Fruit fly (Drosophila melanogaster) whole organism, embryonic: Measurements from ENCODE around the gene Actbeta.

ENCODE experiments used
- Ada2b ChIP-seq: fragments of 200-800 bp; sonication (Bioruptor generic); IDR thresholded peaks from 2 replicates; pipeline ENCODE4 v1.3.6; 2022; ENCODE audit warnings: missing biosample characterization, missing genetic modification characterization
- C15 ChIP-seq: fragments of 200-800 bp; sonication (Bioruptor generic); IDR thresholded peaks from 3 replicates; pipeline ENCODE4 v1.3.6; 2022; ENCODE audit warnings: missing biosample characterization, missing genetic modification characterization
- CG10462 ChIP-seq: fragments of 200-800 bp; sonication (Bioruptor generic); optimal IDR thresholded peaks from 2 replicates; lab custom pipeline; 2016; ENCODE audit warnings: missing biosample characterization, missing genetic modification characterization
- CG11398 ChIP-seq: fragments of 200-800 bp; sonication (Bioruptor generic); optimal IDR thresholded peaks from 2 replicates; lab custom pipeline; 2016; ENCODE audit warnings: missing biosample characterization, missing genetic modification characterization
- CG11504 ChIP-seq: fragments of 200-800 bp; sonication (Bioruptor generic); optimal IDR thresholded peaks from 3 replicates; lab custom pipeline; 2019; ENCODE audit warnings: missing biosample characterization, mild to moderate bottlenecking, missing genetic modification characterization, moderate library complexity
- CG11723 ChIP-seq: fragments of 200-800 bp; sonication (Bioruptor generic); optimal IDR thresholded peaks from 2 replicates; lab custom pipeline; 2017; ENCODE audit warnings: missing biosample characterization, mild to moderate bottlenecking, missing genetic modification characterization
- CG15514 ChIP-seq: fragments of 200-800 bp; sonication (Bioruptor generic); optimal IDR thresholded peaks from 3 replicates; lab custom pipeline; 2017; ENCODE audit warnings: missing biosample characterization, missing genetic modification characterization, mild to moderate bottlenecking, moderate library complexity, missing genetic modification reagents
- CG15696 ChIP-seq: fragments of 200-800 bp; sonication (Bioruptor generic); optimal IDR thresholded peaks from 2 replicates; lab custom pipeline; 2019; ENCODE audit warnings: missing biosample characterization, mild to moderate bottlenecking, missing genetic modification characterization, moderate library complexity
- CG17802 ChIP-seq: fragments of 200-800 bp; sonication (Bioruptor generic); optimal IDR thresholded peaks from 2 replicates; lab custom pipeline; 2018; ENCODE audit warnings: missing biosample characterization, mild to moderate bottlenecking, missing genetic modification characterization, moderate library complexity
- CG18476 ChIP-seq: fragments of 200-800 bp; sonication (Bioruptor generic); optimal IDR thresholded peaks from 2 replicates; lab custom pipeline; 2016; ENCODE audit warnings: missing biosample characterization, mild to moderate bottlenecking, missing genetic modification characterization
- CG4404 ChIP-seq: fragments of 200-800 bp; sonication (Bioruptor generic); IDR thresholded peaks from 2 replicates; pipeline ENCODE4 v1.3.6; 2022; ENCODE audit warnings: missing biosample characterization, missing genetic modification characterization
- CG6272 ChIP-seq: fragments of 200-800 bp; sonication (Bioruptor generic); IDR thresholded peaks from 2 replicates; pipeline ENCODE4 v1.3.6; 2022; ENCODE audit warnings: missing biosample characterization, missing genetic modification characterization
- CG6654 ChIP-seq: fragments of 200-800 bp; sonication (Bioruptor generic); optimal IDR thresholded peaks from 2 replicates; lab custom pipeline; 2017; ENCODE audit warnings: missing biosample characterization, mild to moderate bottlenecking, missing genetic modification characterization
- CG6813 ChIP-seq: fragments of 200-800 bp; sonication (Bioruptor generic); optimal IDR thresholded peaks from 2 replicates; lab custom pipeline; 2017; ENCODE audit warnings: missing biosample characterization, missing genetic modification characterization, mild to moderate bottlenecking, moderate library complexity, missing genetic modification reagents
- D19A ChIP-seq: fragments of 200-800 bp; optimal IDR thresholded peaks from 3 replicates; lab custom pipeline; 2019; ENCODE audit warnings: missing biosample characterization, mild to moderate bottlenecking, missing genetic modification characterization, moderate library complexity
- E2f2 ChIP-seq: fragments of 200-800 bp; sonication (Bioruptor generic); IDR thresholded peaks from 2 replicates; pipeline ENCODE4 v1.3.6; 2022; ENCODE audit warnings: missing biosample characterization, missing genetic modification characterization
- Ets65A ChIP-seq: fragments of 200-800 bp; sonication (Bioruptor generic); peaks from one replicate; lab custom pipeline; 2016; ENCODE audit warnings: missing biosample characterization, missing genetic modification characterization
- H2.0 ChIP-seq: fragments of 200-800 bp; sonication (Bioruptor generic); IDR thresholded peaks from 2 replicates; pipeline ENCODE4 v1.3.6; 2022; ENCODE audit warnings: missing biosample characterization, missing genetic modification characterization
- Kr ChIP-seq: fragments of 200-800 bp; sonication (Bioruptor generic); optimal IDR thresholded peaks from 2 replicates; lab custom pipeline; 2017; ENCODE audit warnings: missing biosample characterization, mild to moderate bottlenecking, missing genetic modification characterization
- Lhr ChIP-seq: fragments of 200-800 bp; sonication (Bioruptor generic); optimal IDR thresholded peaks from 3 replicates; lab custom pipeline; 2017; ENCODE audit warnings: mild to moderate bottlenecking, missing biosample characterization, missing genetic modification reagents, missing genetic modification characterization
- Lpt ChIP-seq: fragments of >200 bp; optimal IDR thresholded peaks from 2 replicates; lab custom pipeline; 2018; ENCODE audit warnings: missing biosample characterization, missing genetic modification characterization
- Meics ChIP-seq: fragments of 200-800 bp; sonication (Bioruptor generic); optimal IDR thresholded peaks from 2 replicates; lab custom pipeline; 2017; ENCODE audit warnings: missing biosample characterization, mild to moderate bottlenecking, missing genetic modification characterization
- Mes4 ChIP-seq: fragments of 200-800 bp; sonication (Bioruptor generic); optimal IDR thresholded peaks from 2 replicates; lab custom pipeline; 2016; ENCODE audit warnings: missing biosample characterization, missing genetic modification characterization
- Myb ChIP-seq: fragments of 200-800 bp; sonication (Bioruptor generic); optimal IDR thresholded peaks from 2 replicates; lab custom pipeline; 2016; ENCODE audit warnings: missing biosample characterization, missing genetic modification characterization
- Pdp1 ChIP-seq, 2 experiments: fragments of 200-800 bp; sonication (Bioruptor generic); optimal IDR thresholded peaks; 3 replicates each; lab custom pipeline; 2016; ENCODE audit warnings: missing biosample characterization in 2 of 2, missing genetic modification characterization in 2 of 2, mild to moderate bottlenecking in 1 of 2, moderate library complexity in 1 of 2
- Stat92E ChIP-seq, 3 experiments: fragments of >200 bp in 2 of 3; fragments of 200-800 bp in 1 of 3; sonication (Bioruptor generic) in 1 of 3; optimal IDR thresholded peaks; 2 replicates each; lab custom pipeline; 2017 to 2019; ENCODE audit warnings: missing biosample characterization in 3 of 3, missing genetic modification characterization in 3 of 3, mild to moderate bottlenecking in 1 of 3, moderate library complexity in 1 of 3
- TFAM ChIP-seq: fragments of 200-800 bp; sonication (Bioruptor generic); optimal IDR thresholded peaks from 2 replicates; lab custom pipeline; 2017; ENCODE audit warnings: missing biosample characterization, missing genetic modification characterization, inconsistent platforms
- Xrp1 ChIP-seq: fragments of 200-800 bp; sonication (Bioruptor generic); IDR thresholded peaks from 2 replicates; pipeline ENCODE4 v1.3.6; 2022; ENCODE audit warnings: missing biosample characterization, missing genetic modification characterization
- bsh ChIP-seq, 2 experiments: fragments of 200-800 bp; sonication (Bioruptor generic); optimal IDR thresholded peaks; 2 replicates each; lab custom pipeline; 2017 to 2018; ENCODE audit warnings: mild to moderate bottlenecking in 2 of 2, missing biosample characterization in 2 of 2, missing genetic modification characterization in 2 of 2, moderate library complexity in 1 of 2
- chn ChIP-seq: fragments of 200-800 bp; sonication (Bioruptor generic); optimal IDR thresholded peaks from 2 replicates; lab custom pipeline; 2016; ENCODE audit warnings: missing biosample characterization, missing genetic modification characterization
- crol ChIP-seq: fragments of 200-800 bp; sonication (Bioruptor generic); IDR thresholded peaks from 2 replicates; pipeline ENCODE4 v1.3.6; 2022; ENCODE audit warnings: missing biosample characterization, missing genetic modification characterization
- danr ChIP-seq: fragments of 200-800 bp; sonication (Bioruptor generic); IDR thresholded peaks from 2 replicates; pipeline ENCODE4 v1.3.6; 2022; ENCODE audit warnings: missing biosample characterization, missing genetic modification characterization
- exex ChIP-seq: fragments of 200-800 bp; sonication (Bioruptor generic); optimal IDR thresholded peaks from 4 replicates; lab custom pipeline; 2018; ENCODE audit warnings: missing biosample characterization, mild to moderate bottlenecking, missing genetic modification characterization, moderate library complexity
- eyg ChIP-seq: fragments of 200-800 bp; sonication (Bioruptor generic); optimal IDR thresholded peaks from 3 replicates; lab custom pipeline; 2016; ENCODE audit warnings: missing biosample characterization, missing genetic modification characterization
- gcm2 ChIP-seq: fragments of 200-800 bp; sonication (Bioruptor generic); optimal IDR thresholded peaks from 2 replicates; lab custom pipeline; 2016; ENCODE audit warnings: missing biosample characterization, missing genetic modification characterization
- gro ChIP-seq: fragments of 200-800 bp; sonication (Bioruptor generic); optimal IDR thresholded peaks from 2 replicates; lab custom pipeline; 2016; ENCODE audit warnings: missing biosample characterization, missing genetic modification characterization
- hkb ChIP-seq, 2 experiments: fragments of 200-800 bp in 1 of 2; fragments of >200 bp in 1 of 2; sonication (Bioruptor generic) in 1 of 2; IDR thresholded peaks in 1 of 2; optimal IDR thresholded peaks in 1 of 2; 2 replicates each; pipeline versions ENCODE4 v1.3.6 to Lab custom; 2017 to 2022; ENCODE audit warnings: missing biosample characterization in 1 of 2, missing genetic modification characterization in 1 of 2
- ind ChIP-seq: fragments of 200-800 bp; sonication (Bioruptor generic); optimal IDR thresholded peaks from 3 replicates; lab custom pipeline; 2016; ENCODE audit warnings: missing biosample characterization, missing genetic modification characterization
- mld ChIP-seq: fragments of 200-800 bp; sonication (Bioruptor generic); IDR thresholded peaks from 3 replicates; pipeline ENCODE4 v1.3.6; 2022; ENCODE audit warnings: missing biosample characterization, missing genetic modification characterization; ENCODE audit not compliant: partially characterized antibody
- pho ChIP-seq: fragments of 200-800 bp; sonication (Bioruptor generic); optimal IDR thresholded peaks from 2 replicates; lab custom pipeline; 2016; ENCODE audit warnings: missing biosample characterization, missing genetic modification characterization
- prd ChIP-seq, 3 experiments: fragments of >200 bp in 2 of 3; fragments of 200-800 bp in 1 of 3; sonication (Bioruptor generic) in 1 of 3; optimal IDR thresholded peaks in 2 of 3; IDR thresholded peaks in 1 of 3; 2 replicates in 2 of 3; 3 replicates in 1 of 3; pipeline versions ENCODE4 v1.3.6 to Lab custom; 2017 to 2022; ENCODE audit warnings: missing biosample characterization in 1 of 3, missing genetic modification characterization in 1 of 3
- pzg ChIP-seq: fragments of 200-800 bp; sonication (Bioruptor generic); optimal IDR thresholded peaks from 3 replicates; lab custom pipeline; 2018; ENCODE audit warnings: missing biosample characterization, mild to moderate bottlenecking, missing genetic modification characterization, moderate library complexity
- ranshi ChIP-seq: fragments of 200-800 bp; sonication (Bioruptor generic); IDR thresholded peaks from 2 replicates; pipeline ENCODE4 v1.3.6; 2022; ENCODE audit warnings: missing biosample characterization, missing genetic modification characterization
- sima ChIP-seq: fragments of 200-800 bp; sonication (Bioruptor generic); optimal IDR thresholded peaks from 2 replicates; lab custom pipeline; 2016; ENCODE audit warnings: missing biosample characterization, missing genetic modification characterization
- slbo ChIP-seq: fragments of 200-800 bp; sonication (Bioruptor generic); IDR thresholded peaks from 2 replicates; pipeline ENCODE4 v1.3.6; 2022; ENCODE audit warnings: missing biosample characterization, missing genetic modification characterization
- sob ChIP-seq: fragments of 200-800 bp; sonication (Bioruptor generic); IDR thresholded peaks from 2 replicates; pipeline ENCODE4 v1.3.6; 2022; ENCODE audit warnings: missing biosample characterization, missing genetic modification characterization
- stwl ChIP-seq: fragments of 200-800 bp; sonication (Bioruptor generic); optimal IDR thresholded peaks from 3 replicates; lab custom pipeline; 2018; ENCODE audit warnings: missing biosample characterization, mild to moderate bottlenecking, missing genetic modification characterization, moderate library complexity
- tin ChIP-seq: fragments of 200-800 bp; sonication (Bioruptor generic); optimal IDR thresholded peaks from 3 replicates; lab custom pipeline; 2016; ENCODE audit warnings: missing biosample characterization, missing genetic modification characterization
- tll ChIP-seq, 2 experiments: fragments of 200-800 bp in 1 of 2; fragments of >200 bp in 1 of 2; sonication (Bioruptor generic) in 1 of 2; optimal IDR thresholded peaks; 2 replicates each; lab custom pipeline; 2017 to 2019; ENCODE audit warnings: missing biosample characterization in 2 of 2, missing genetic modification characterization in 2 of 2, mild to moderate bottlenecking in 1 of 2, moderate library complexity in 1 of 2
- tup ChIP-seq: fragments of 200-800 bp; sonication (Bioruptor generic); optimal IDR thresholded peaks from 2 replicates; lab custom pipeline; 2016; ENCODE audit warnings: missing biosample characterization, mild to moderate bottlenecking, missing genetic modification characterization, moderate library complexity

Gene Actbeta

dm6 chr4:1053653-1054163, 30.9 kb downstream of the Actbeta start, which contains the start of gene CaMKII (continued):
- TF ChIP-seq D19A (tag; lab: Kevin White, UChicago) (no peak), CG15514 (GFP tag; lab: Kevin White, UChicago) (no peak), E2f2 (peak; percentile 34), ind (GFP tag; lab: Kevin White, UChicago) (peak; percentile 56), mld (GFP tag; lab: Robert Waterston, UW) (no peak), Pdp1 (GFP tag; optimal IDR thresholded peaks at IDR 0.05; lab: Kevin White, UChicago) (no peak), Mes4 (GFP tag; lab: Kevin White, UChicago) (no peak), Ets65A (GFP tag; lab: Kevin White, UChicago) (no peak), hkb (optimal IDR thresholded peaks at IDR 0.05; lab: Kevin White, UChicago) (no peak), hkb (GFP tag; IDR thresholded peaks at IDR 0.05; lab: Robert Waterston, UW) (peak; percentile 47; the same call in 1 of the 2 replicates), gcm2 (GFP tag; lab: Kevin White, UChicago) (no peak), H2.0 (GFP tag; lab: Robert Waterston, UW) (no peak), CG18476 (GFP tag; lab: Kevin White, UChicago) (no peak), prd (optimal IDR thresholded peaks at IDR 0.05; lab: Kevin White, UChicago) (no peak), prd (GFP tag; IDR thresholded peaks at IDR 0.05; lab: Robert Waterston, UW) (no peak), C15 (GFP tag; lab: Robert Waterston, UW) (no peak), ranshi (no peak), CG15696 (tag; lab: Kevin White, UChicago) (peak; percentile 13), sob (GFP tag; lab: Robert Waterston, UW) (no peak), CG4404 (GFP tag; lab: Robert Waterston, UW) (no peak), Lhr (peak; percentile 87), eyg (GFP tag; lab: Kevin White, UChicago) (no peak), tup (peak; percentile 14), Meics (no peak), pho (GFP tag; lab: Kevin White, UChicago) (no peak), CG6272 (GFP tag; lab: Robert Waterston, UW) (no peak), CG6813 (GFP tag; lab: Kevin White, UChicago) (no peak), CG11398 (no peak), Lpt (GFP tag; lab: Kevin White, UChicago) (no peak), gro (GFP tag; lab: Kevin White, UChicago) (no peak), tll (GFP tag; optimal IDR thresholded peaks at IDR 0.05; lab: Kevin White, UChicago) (no peak), slbo (GFP tag; lab: Robert Waterston, UW) (no peak), chn (no peak), CG17802 (tag; lab: Kevin White, UChicago) (no peak), CG10462 (GFP tag; lab: Kevin White, UChicago) (no peak), Ada2b (GFP tag; lab: Robert Waterston, UW) (no peak), bsh (GFP tag; optimal IDR thresholded peaks at IDR 0.05; lab: Kevin White, UChicago) (peak in 1 of 2 experiments; percentile 50), sima (GFP tag; lab: Kevin White, UChicago) (no peak), stwl (tag; lab: Kevin White, UChicago) (peak; percentile 27), TFAM (GFP tag; lab: Kevin White, UChicago) (no peak), danr (GFP tag; lab: Robert Waterston, UW) (no peak), pzg (GFP tag; lab: Kevin White, UChicago) (peak; percentile 13), CG11504 (tag; lab: Kevin White, UChicago) (no peak), Stat92E (GFP tag; optimal IDR thresholded peaks at IDR 0.05; lab: Kevin White, UChicago) (no peak), Xrp1 (GFP tag; lab: Robert Waterston, UW) (peak; percentile 62), Myb (GFP tag; lab: Kevin White, UChicago) (no peak), CG11723 (GFP tag; lab: Kevin White, UChicago) (peak; percentile 59), Kr (GFP tag; lab: Kevin White, UChicago) (no peak), tin (GFP tag; lab: Kevin White, UChicago) (peak; percentile 14), exex (tag; lab: Kevin White, UChicago) (no peak), crol (GFP tag; lab: Robert Waterston, UW) (no peak), CG6654 (no peak)
